Worm (Caenorhabditis elegans): ENCODE results near the gene brc-1.

ce11 chrIII:3829105-3829504, 33.7 kb downstream of the brc-1 start, which contains the start of gene cnnm-5:
- TF ChIP-seq hlh-12 (tag; optimal IDR thresholded peaks at IDR 0.05) (no peak), ztf-22 (GFP tag; optimal IDR thresholded peaks at IDR 0.05) (no peak), pha-4 (tag; optimal IDR thresholded peaks at IDR 0.05) (no peak), cebp-1 (GFP tag; IDR thresholded peaks at IDR 0.05) (no peak), cebp-1 (tag; optimal IDR thresholded peaks at IDR 0.05) (no peak), ceh-79 (tag; optimal IDR thresholded peaks at IDR 0.05) (no peak), unc-62 (GFP tag; optimal IDR thresholded peaks at IDR 0.05) (no peak), T07F8.4 (tag; optimal IDR thresholded peaks at IDR 0.05) (no peak), cebp-2 (GFP tag; IDR thresholded peaks at IDR 0.05) (no peak), ceh-40 (GFP tag; IDR thresholded peaks at IDR 0.05) (no peak), egrh-3 (GFP tag; IDR thresholded peaks at IDR 0.05) (no peak), B0035.1 (tag; optimal IDR thresholded peaks at IDR 0.05) (no peak), mcd-1 (GFP tag; IDR thresholded peaks at IDR 0.05) (no peak), snpc-1.1 (tag; optimal IDR thresholded peaks at IDR 0.05; ENCODE audit: insufficient read depth) (no peak), unc-130 (GFP tag; optimal IDR thresholded peaks at IDR 0.05) (no peak)
